Fruit fly (Drosophila melanogaster) whole organism, embryonic: ENCODE results near the gene CG10730.

Experiments used
- CG10431 ChIP-seq: fragments of 200-800 bp; sonication (Bioruptor generic); optimal IDR thresholded peaks from 3 replicates; lab custom pipeline; 2018; ENCODE audit warnings: missing biosample characterization, mild to moderate bottlenecking, missing genetic modification characterization
- CG11696 ChIP-seq: fragments of 200-800 bp; sonication (Bioruptor generic); IDR thresholded peaks from 2 replicates; pipeline ENCODE4 v1.3.6; 2022; ENCODE audit warnings: missing biosample characterization, missing genetic modification characterization
- CG12299 ChIP-seq: fragments of 200-800 bp; sonication (Bioruptor generic); optimal IDR thresholded peaks from 2 replicates; lab custom pipeline; 2018; ENCODE audit warnings: missing biosample characterization, mild to moderate bottlenecking, missing genetic modification characterization
- CG13123 ChIP-seq: fragments of 200-800 bp; sonication (Bioruptor generic); optimal IDR thresholded peaks from 2 replicates; lab custom pipeline; 2016; ENCODE audit warnings: missing biosample characterization, missing genetic modification characterization
- CG13424 ChIP-seq: fragments of 200-800 bp; sonication (Bioruptor generic); optimal IDR thresholded peaks from 2 replicates; lab custom pipeline; 2019; ENCODE audit warnings: missing biosample characterization, mild to moderate bottlenecking, missing genetic modification characterization, moderate library complexity
- CG1603 ChIP-seq: fragments of 200-800 bp; sonication (Bioruptor generic); optimal IDR thresholded peaks from 2 replicates; lab custom pipeline; 2019; ENCODE audit warnings: missing biosample characterization, mild to moderate bottlenecking, missing genetic modification characterization, moderate library complexity
- CG16779 ChIP-seq: fragments of 200-800 bp; sonication (Bioruptor generic); IDR thresholded peaks from 2 replicates; pipeline ENCODE4 v1.3.6; 2022; ENCODE audit warnings: missing biosample characterization, missing genetic modification characterization
- CG17328 ChIP-seq: fragments of 200-800 bp; sonication (Bioruptor generic); IDR thresholded peaks from 2 replicates; pipeline ENCODE4 v1.3.6; 2022; ENCODE audit warnings: missing biosample characterization, missing genetic modification characterization
- CG17361 ChIP-seq: fragments of 200-800 bp; sonication (Bioruptor generic); IDR thresholded peaks from 3 replicates; pipeline ENCODE4 v1.3.6; 2022; ENCODE audit warnings: missing biosample characterization, missing genetic modification characterization
- CG1792 ChIP-seq: fragments of 200-800 bp; sonication (Bioruptor generic); optimal IDR thresholded peaks from 2 replicates; lab custom pipeline; 2016; ENCODE audit warnings: missing biosample characterization, missing genetic modification characterization
- CG18262 ChIP-seq: fragments of 200-800 bp; optimal IDR thresholded peaks from 3 replicates; lab custom pipeline; 2019; ENCODE audit warnings: missing biosample characterization, mild to moderate bottlenecking, missing genetic modification characterization, moderate library complexity
- CG2712 ChIP-seq: fragments of 200-800 bp; optimal IDR thresholded peaks from 3 replicates; lab custom pipeline; 2019; ENCODE audit warnings: missing biosample characterization, mild to moderate bottlenecking, missing genetic modification characterization, moderate library complexity
- CG30403 ChIP-seq: fragments of 200-800 bp; sonication (Bioruptor generic); optimal IDR thresholded peaks from 3 replicates; lab custom pipeline; 2016; ENCODE audit warnings: missing biosample characterization, missing genetic modification characterization
- CG30431 ChIP-seq: fragments of 200-800 bp; sonication (Bioruptor generic); optimal IDR thresholded peaks from 2 replicates; lab custom pipeline; 2017; ENCODE audit warnings: missing biosample characterization, missing genetic modification characterization
- CG34422 ChIP-seq: fragments of 200-800 bp; sonication (Bioruptor generic); IDR thresholded peaks from 3 replicates; pipeline ENCODE4 v1.3.6; 2022; ENCODE audit warnings: missing biosample characterization, missing genetic modification characterization
- CG3847 ChIP-seq: fragments of 200-800 bp; sonication (Bioruptor generic); IDR thresholded peaks from 2 replicates; pipeline ENCODE4 v1.3.6; 2022; ENCODE audit warnings: missing biosample characterization, missing genetic modification characterization
- CG4617 ChIP-seq: fragments of 200-800 bp; sonication (Bioruptor generic); optimal IDR thresholded peaks from 3 replicates; lab custom pipeline; 2016; ENCODE audit warnings: missing biosample characterization, missing genetic modification characterization, borderline replicate concordance
- CG7987 ChIP-seq: fragments of 200-800 bp; sonication (Bioruptor generic); optimal IDR thresholded peaks from 2 replicates; lab custom pipeline; 2018; ENCODE audit warnings: missing biosample characterization, mild to moderate bottlenecking, missing genetic modification characterization, moderate library complexity
- CG8924 ChIP-seq: fragments of 200-800 bp; optimal IDR thresholded peaks from 3 replicates; lab custom pipeline; 2019; ENCODE audit warnings: missing biosample characterization, mild to moderate bottlenecking, missing genetic modification characterization, moderate library complexity
- CG9797 ChIP-seq: fragments of 200-800 bp; sonication (Bioruptor generic); optimal IDR thresholded peaks from 3 replicates; lab custom pipeline; 2018; ENCODE audit warnings: missing biosample characterization, mild to moderate bottlenecking, missing genetic modification characterization
- Dad ChIP-seq: fragments of 200-800 bp; sonication (Bioruptor generic); optimal IDR thresholded peaks from 3 replicates; lab custom pipeline; 2016; ENCODE audit warnings: missing biosample characterization, missing genetic modification characterization
- Doc3 ChIP-seq: fragments of 200-800 bp; sonication (Bioruptor generic); IDR thresholded peaks from 3 replicates; pipeline ENCODE4 v1.3.6; 2022; ENCODE audit warnings: missing biosample characterization, missing genetic modification characterization; ENCODE audit not compliant: partially characterized antibody
- Drgx ChIP-seq: fragments of 200-800 bp; sonication (Bioruptor generic); IDR thresholded peaks from 2 replicates; pipeline ENCODE4 v1.3.6; 2022; ENCODE audit warnings: missing biosample characterization, missing genetic modification characterization
- Hmr ChIP-seq: fragments of 200-800 bp; sonication (Bioruptor generic); optimal IDR thresholded peaks from 3 replicates; lab custom pipeline; 2017; ENCODE audit warnings: mild to moderate bottlenecking, missing biosample characterization, missing genetic modification reagents, missing genetic modification characterization
- Hmx ChIP-seq: fragments of 200-800 bp; sonication (Bioruptor generic); optimal IDR thresholded peaks from 2 replicates; lab custom pipeline; 2016; ENCODE audit warnings: missing biosample characterization, missing genetic modification characterization
- Myb ChIP-seq: fragments of 200-800 bp; sonication (Bioruptor generic); optimal IDR thresholded peaks from 2 replicates; lab custom pipeline; 2016; ENCODE audit warnings: missing biosample characterization, missing genetic modification characterization
- NK7.1 ChIP-seq: fragments of 200-800 bp; sonication (Bioruptor generic); optimal IDR thresholded peaks from 3 replicates; lab custom pipeline; 2016; ENCODE audit warnings: missing biosample characterization, missing genetic modification characterization
- Opbp ChIP-seq: fragments of 200-800 bp; sonication (Bioruptor generic); IDR thresholded peaks from 3 replicates; pipeline ENCODE4 v1.3.6; 2022; ENCODE audit warnings: missing biosample characterization, missing genetic modification characterization; ENCODE audit not compliant: partially characterized antibody
- Pdp1 ChIP-seq, 2 experiments: fragments of 200-800 bp; sonication (Bioruptor generic); optimal IDR thresholded peaks; 3 replicates each; lab custom pipeline; 2016; ENCODE audit warnings: missing biosample characterization in 2 of 2, missing genetic modification characterization in 2 of 2, mild to moderate bottlenecking in 1 of 2, moderate library complexity in 1 of 2
- Rx ChIP-seq: fragments of 200-800 bp; sonication (Bioruptor generic); IDR thresholded peaks from 2 replicates; pipeline ENCODE4 v1.3.6; 2022; ENCODE audit warnings: missing biosample characterization, missing genetic modification characterization
- ci ChIP-seq: fragments of 200-800 bp; sonication (Bioruptor generic); IDR thresholded peaks from 3 replicates; pipeline ENCODE4 v1.3.6; 2022; ENCODE audit warnings: missing biosample characterization, missing genetic modification characterization
- ems ChIP-seq: fragments of 200-800 bp; sonication (Bioruptor generic); optimal IDR thresholded peaks from 3 replicates; lab custom pipeline; 2016; ENCODE audit warnings: missing biosample characterization, missing genetic modification characterization
- en ChIP-seq: fragments of 200-800 bp; sonication (Bioruptor generic); optimal IDR thresholded peaks from 2 replicates; lab custom pipeline; 2016; ENCODE audit warnings: missing biosample characterization, missing genetic modification characterization
- jumu ChIP-seq: fragments of 200-800 bp; sonication (Bioruptor generic); optimal IDR thresholded peaks from 3 replicates; lab custom pipeline; 2016; ENCODE audit warnings: missing biosample characterization, missing genetic modification characterization
- kay ChIP-seq: fragments of 200-800 bp; sonication (Bioruptor generic); optimal IDR thresholded peaks from 2 replicates; lab custom pipeline; 2016; ENCODE audit warnings: missing biosample characterization, missing genetic modification characterization
- nom ChIP-seq: fragments of 200-800 bp; sonication (Bioruptor generic); optimal IDR thresholded peaks from 2 replicates; lab custom pipeline; 2017; ENCODE audit warnings: missing biosample characterization, missing genetic modification characterization, mild to moderate bottlenecking, moderate library complexity, missing genetic modification reagents
- rib ChIP-seq: fragments of 200-800 bp; sonication (Bioruptor generic); IDR thresholded peaks from 2 replicates; pipeline ENCODE4 v1.3.6; 2022; ENCODE audit warnings: missing biosample characterization, missing genetic modification characterization
- sens ChIP-seq: fragments of 200-800 bp; sonication (Bioruptor generic); peaks from one replicate; lab custom pipeline; 2016; ENCODE audit warnings: missing biosample characterization, missing genetic modification characterization
- tx ChIP-seq: fragments of 200-800 bp; sonication (Bioruptor generic); optimal IDR thresholded peaks from 2 replicates; lab custom pipeline; 2016; ENCODE audit warnings: missing biosample characterization, missing genetic modification characterization
- wdn ChIP-seq: fragments of 200-800 bp; sonication (Bioruptor generic); IDR thresholded peaks from 2 replicates; pipeline ENCODE4 v1.3.6; 2022; ENCODE audit warnings: missing biosample characterization, missing genetic modification characterization
- zen ChIP-seq: fragments of 200-800 bp; sonication (Bioruptor generic); optimal IDR thresholded peaks from 3 replicates; lab custom pipeline; 2018; ENCODE audit warnings: missing biosample characterization, mild to moderate bottlenecking, missing genetic modification characterization, moderate library complexity
- zf30C ChIP-seq: fragments of 200-800 bp; sonication (Bioruptor generic); optimal IDR thresholded peaks from 3 replicates; lab custom pipeline; 2018; ENCODE audit warnings: missing biosample characterization, mild to moderate bottlenecking, missing genetic modification characterization
- zfh1 ChIP-seq: fragments of 200-800 bp; sonication (Bioruptor generic); IDR thresholded peaks from 3 replicates; pipeline ENCODE4 v1.3.6; 2022; ENCODE audit warnings: missing biosample characterization, missing genetic modification characterization

The CG10730 gene

DNA sequence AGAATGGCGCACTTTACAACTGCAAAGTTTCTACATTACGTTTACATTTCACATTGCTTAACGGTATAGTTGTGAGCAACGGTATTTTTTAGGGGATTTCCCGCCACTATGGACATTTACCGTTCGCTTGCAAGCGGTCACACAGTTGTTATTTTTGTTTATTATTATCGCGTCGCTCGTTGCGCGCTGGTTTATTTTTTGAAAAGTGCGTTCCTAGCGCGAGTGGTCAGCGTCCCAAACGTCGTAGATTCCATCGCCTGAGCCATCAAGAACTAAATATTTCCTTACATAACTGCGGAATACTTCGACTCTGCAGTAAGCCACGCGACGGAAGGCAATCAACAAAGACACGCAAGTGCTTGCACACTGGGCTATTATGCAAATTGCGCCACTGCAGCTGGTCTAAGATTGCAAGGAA, 5.8 kb downstream of the CG10730 start, which contains the start of gene bwa (continued):
- TF ChIP-seq ci, result 0 out of 3 replicates have a peak, but pooled peaks have one; percentile 16
- peak; percentile 38; the same call in 1 of the 3 replicates for TF ChIP-seq zfh1 (GFP tag; lab: Robert Waterston, UW)
- no peak for TF ChIP-seq CG12299
- TF ChIP-seq sens (GFP tag; lab: Kevin White, UChicago), result peak; percentile 59
- peak; percentile 4 for TF ChIP-seq CG1792 (GFP tag; lab: Kevin White, UChicago)
- no peak for TF ChIP-seq CG13424 (tag; lab: Kevin White, UChicago)
- no peak for TF ChIP-seq Drgx (GFP tag; lab: Robert Waterston, UW)
- peak; percentile 32 for TF ChIP-seq CG8924 (tag; lab: Kevin White, UChicago)
- TF ChIP-seq rib (GFP tag; lab: Robert Waterston, UW), result 0 out of 2 replicates have a peak, but pooled peaks have one; percentile 42
- TF ChIP-seq tx (GFP tag; lab: Kevin White, UChicago), result no peak
- TF ChIP-seq Dad (GFP tag; lab: Kevin White, UChicago), result no peak
- peak; percentile 53; the same call in 1 of the 3 replicates for TF ChIP-seq CG34422 (GFP tag; lab: Robert Waterston, UW)
- no peak for TF ChIP-seq jumu
- peak; percentile 24; the same call in 1 of the 2 replicates for TF ChIP-seq CG17328
- no peak for TF ChIP-seq Hmx (GFP tag; lab: Kevin White, UChicago)
- no peak for TF ChIP-seq CG7987 (GFP tag; lab: Kevin White, UChicago)
- peak in 1 of 2 experiments; percentile 78 for TF ChIP-seq Pdp1 (GFP tag; optimal IDR thresholded peaks at IDR 0.05; lab: Kevin White, UChicago)
- no peak for TF ChIP-seq CG17361 (GFP tag; lab: Robert Waterston, UW)
- TF ChIP-seq Hmr (GFP tag; lab: Kevin White, UChicago), result peak; percentile 58
- TF ChIP-seq CG2712 (tag; lab: Kevin White, UChicago), result peak; percentile 31
- no peak for TF ChIP-seq NK7.1 (GFP tag; lab: Kevin White, UChicago)
- no peak for TF ChIP-seq CG30403 (GFP tag; lab: Kevin White, UChicago)
- TF ChIP-seq Opbp (GFP tag; lab: Robert Waterston, UW), result peak; percentile 39; the same call in 1 of the 3 replicates
- TF ChIP-seq zen (tag; lab: Kevin White, UChicago), result peak; percentile 35
- no peak for TF ChIP-seq zf30C (GFP tag; lab: Kevin White, UChicago)
- TF ChIP-seq nom (GFP tag; lab: Kevin White, UChicago), result peak; percentile 25
- peak; percentile 13 for TF ChIP-seq CG4617 (GFP tag; lab: Kevin White, UChicago)
- no peak for TF ChIP-seq CG13123 (GFP tag; lab: Kevin White, UChicago)
- TF ChIP-seq wdn (GFP tag; lab: Robert Waterston, UW), result no peak
- TF ChIP-seq Myb (GFP tag; lab: Kevin White, UChicago), result peak; percentile 64
- TF ChIP-seq CG11696 (GFP tag; lab: Robert Waterston, UW), result no peak
- TF ChIP-seq CG16779, result no peak
- no peak for TF ChIP-seq Rx
- TF ChIP-seq CG30431 (GFP tag; lab: Kevin White, UChicago), result no peak
- no peak for TF ChIP-seq kay (GFP tag; lab: Kevin White, UChicago)
- 0 out of 3 replicates have a peak, but pooled peaks have one; percentile 22 for TF ChIP-seq Doc3
- peak; percentile 88 for TF ChIP-seq CG9797
- no peak for TF ChIP-seq CG18262 (tag; lab: Kevin White, UChicago)
- no peak for TF ChIP-seq CG10431
- no peak for TF ChIP-seq ems (GFP tag; lab: Kevin White, UChicago)
- TF ChIP-seq CG3847 (GFP tag; lab: Robert Waterston, UW), result 0 out of 2 replicates have a peak, but pooled peaks have one; percentile 27
- TF ChIP-seq CG1603 (tag; lab: Kevin White, UChicago), result peak; percentile 60
- TF ChIP-seq en, result no peak
